Worm (Caenorhabditis elegans) whole organism, young adult: ENCODE results near the gene rnp-7.
A peak's percentile ranks its signal among the peaks of the same experiment; 100 is the strongest.

Source experiments
- B0019.2 ChIP-seq: fragments of 200-800 bp; sonication (Bioruptor generic); conservative IDR thresholded peaks from 2 replicates; pipeline ENCODE4 v1.3.6; 2022; ENCODE audit warnings: missing genetic modification reagents, missing genetic modification characterization, missing compliant biosample characterization
- B0035.1 ChIP-seq: sonication (generic microtip); optimal IDR thresholded peaks from 2 replicates; lab custom pipeline; 2016; ENCODE audit warnings: missing genetic modification characterization, mild to moderate bottlenecking, missing compliant biosample characterization, missing genotype, missing genetic modification reagents
- B0336.3 ChIP-seq: fragments of 200-800 bp; sonication (Bioruptor generic); IDR thresholded peaks from 2 replicates; pipeline ENCODE4 v1.3.6; 2022; ENCODE audit warnings: missing genetic modification characterization, missing compliant biosample characterization
- D2030.7 ChIP-seq: fragments of 200-800 bp; sonication (Bioruptor generic); IDR thresholded peaks from 2 replicates; pipeline ENCODE4 v1.3.6; 2022; ENCODE audit warnings: missing genetic modification reagents, missing genetic modification characterization, missing compliant biosample characterization
- F23B12.7 ChIP-seq: sonication (generic microtip); optimal IDR thresholded peaks from 2 replicates; lab custom pipeline; 2017; ENCODE audit warnings: missing genetic modification characterization, mild to moderate bottlenecking, missing compliant biosample characterization, antibody characterized with exemption, moderate library complexity; ENCODE audit not compliant: insufficient read depth
- F57C9.4 ChIP-seq: sonication (generic microtip); optimal IDR thresholded peaks from 2 replicates; lab custom pipeline; 2017; ENCODE audit warnings: mild to moderate bottlenecking, missing genetic modification characterization, missing compliant biosample characterization
- Y56A3A.18 ChIP-seq: fragments of 200-800 bp; sonication (Bioruptor generic); IDR thresholded peaks from 2 replicates; pipeline ENCODE4 v1.3.6; 2022; ENCODE audit warnings: missing genetic modification reagents, missing genetic modification characterization, missing compliant biosample characterization
- Y79H2A.3 ChIP-seq: fragments of 200-800 bp; sonication (Bioruptor generic); conservative IDR thresholded peaks from 2 replicates; pipeline ENCODE4 v1.3.6; 2022; ENCODE audit warnings: missing genetic modification reagents, missing genetic modification characterization, missing compliant biosample characterization
- aptf-3 ChIP-seq: fragments of 200-800 bp; sonication (Bioruptor generic); IDR thresholded peaks from 2 replicates; pipeline ENCODE4 v1.3.6; 2022; ENCODE audit warnings: missing genetic modification characterization, missing compliant biosample characterization
- atf-7 ChIP-seq: sonication (generic microtip); optimal IDR thresholded peaks from 2 replicates; lab custom pipeline; 2017; ENCODE audit warnings: mild to moderate bottlenecking, missing genetic modification characterization, missing compliant biosample characterization
- attf-3 ChIP-seq: fragments of 200-800 bp; sonication (Bioruptor generic); conservative IDR thresholded peaks from 2 replicates; pipeline ENCODE4 v1.3.6; 2022; ENCODE audit warnings: missing genetic modification reagents, missing genetic modification characterization, missing compliant biosample characterization
- attf-6 ChIP-seq: fragments of 200-800 bp; sonication (Bioruptor generic); IDR thresholded peaks from 2 replicates; pipeline ENCODE4 v1.3.6; 2022; ENCODE audit warnings: missing genetic modification reagents, missing genetic modification characterization, missing compliant biosample characterization
- bed-2 ChIP-seq: fragments of 200-800 bp; sonication (Bioruptor generic); IDR thresholded peaks from 2 replicates; pipeline ENCODE4 v1.3.6; 2022; ENCODE audit warnings: missing genetic modification reagents, missing genetic modification characterization, missing compliant biosample characterization
- ceh-27 ChIP-seq: fragments of 200-800 bp; sonication (Bioruptor generic); optimal IDR thresholded peaks from 2 replicates; lab custom pipeline; 2018; ENCODE audit warnings: mild to moderate bottlenecking, missing genetic modification characterization, moderate library complexity, missing compliant biosample characterization
- ceh-79 ChIP-seq: sonication (generic microtip); optimal IDR thresholded peaks from 2 replicates; lab custom pipeline; 2017; ENCODE audit warnings: mild to moderate bottlenecking, missing genetic modification characterization, missing compliant biosample characterization
- ceh-91 ChIP-seq: fragments of 200-800 bp; sonication (Bioruptor generic); IDR thresholded peaks from 2 replicates; pipeline ENCODE4 v1.3.6; 2022; ENCODE audit warnings: missing genetic modification reagents, missing genetic modification characterization, missing compliant biosample characterization
- dox-1 ChIP-seq: fragments of 200-800 bp; sonication (Bioruptor generic); IDR thresholded peaks from 2 replicates; pipeline ENCODE4 v1.3.6; 2022; ENCODE audit warnings: missing genetic modification reagents, missing genetic modification characterization, missing compliant biosample characterization
- dpl-1 ChIP-seq: fragments of 150-350 bp; optimal IDR thresholded peaks from 2 replicates; lab custom pipeline; 2014; ENCODE audit warnings: missing biosample characterization, missing genetic modification reagents, missing genetic modification characterization
- him-1 ChIP-seq: sonication (generic microtip); optimal IDR thresholded peaks from 2 replicates; lab custom pipeline; 2016; ENCODE audit warnings: missing genotype, missing genetic modification reagents, missing genetic modification characterization, missing compliant biosample characterization
- hlh-12 ChIP-seq: sonication (generic microtip); optimal IDR thresholded peaks from 2 replicates; lab custom pipeline; 2016; ENCODE audit warnings: missing genetic modification characterization, missing compliant biosample characterization
- hlh-26 ChIP-seq: fragments of 200-800 bp; sonication (Bioruptor generic); conservative IDR thresholded peaks from 2 replicates; pipeline ENCODE4 v1.3.6; 2022; ENCODE audit warnings: missing genetic modification reagents, missing genetic modification characterization, missing compliant biosample characterization
- hmg-1.2 ChIP-seq: fragments of 200-800 bp; sonication (Bioruptor generic); IDR thresholded peaks from 2 replicates; pipeline ENCODE4 v1.3.6; 2022; ENCODE audit warnings: missing genetic modification reagents, missing genetic modification characterization, missing compliant biosample characterization
- lag-1 ChIP-seq: fragments of 200-800 bp; sonication (Bioruptor generic); IDR thresholded peaks from 2 replicates; pipeline ENCODE4 v1.3.6; 2022; ENCODE audit warnings: missing genetic modification reagents, missing genetic modification characterization, missing compliant biosample characterization
- let-526 ChIP-seq: fragments of 200-800 bp; sonication (Bioruptor generic); IDR thresholded peaks from 2 replicates; pipeline ENCODE4 v1.3.6; 2022; ENCODE audit warnings: missing genetic modification reagents, missing genetic modification characterization, missing compliant biosample characterization
- lin-26 ChIP-seq: fragments of 200-800 bp; sonication (Bioruptor generic); IDR thresholded peaks from 2 replicates; pipeline ENCODE4 v1.3.6; 2022; ENCODE audit warnings: missing genetic modification reagents, missing genetic modification characterization, missing compliant biosample characterization
- lin-40 ChIP-seq: sonication (generic microtip); optimal IDR thresholded peaks from 2 replicates; lab custom pipeline; 2016; ENCODE audit warnings: missing genetic modification characterization, mild to moderate bottlenecking, missing compliant biosample characterization, missing genotype, missing genetic modification reagents
- madf-10 ChIP-seq: sonication (generic microtip); optimal IDR thresholded peaks from 2 replicates; lab custom pipeline; 2016; ENCODE audit warnings: mild to moderate bottlenecking, missing genetic modification characterization, missing compliant biosample characterization
- madf-3 ChIP-seq: fragments of 200-800 bp; sonication (Bioruptor generic); IDR thresholded peaks from 2 replicates; pipeline ENCODE4 v1.3.6; 2022; ENCODE audit warnings: missing genetic modification reagents, missing genetic modification characterization, missing compliant biosample characterization
- madf-8 ChIP-seq: fragments of 200-800 bp; sonication (Bioruptor generic); conservative IDR thresholded peaks from 2 replicates; pipeline ENCODE4 v1.3.6; 2022; ENCODE audit warnings: missing genetic modification reagents, missing genetic modification characterization, missing compliant biosample characterization
- mcd-1 ChIP-seq: fragments of 200-800 bp; sonication (Bioruptor generic); IDR thresholded peaks from 2 replicates; pipeline ENCODE4 v1.3.6; 2022; ENCODE audit warnings: missing genetic modification reagents, missing genetic modification characterization, missing compliant biosample characterization
- mxl-1 ChIP-seq: sonication (generic microtip); optimal IDR thresholded peaks from 2 replicates; lab custom pipeline; 2016; ENCODE audit warnings: missing genetic modification characterization, missing compliant biosample characterization
- nfya-1 ChIP-seq: sonication (generic microtip); optimal IDR thresholded peaks from 2 replicates; lab custom pipeline; 2017; ENCODE audit warnings: antibody characterized with exemption, missing compliant biosample characterization, missing genetic modification characterization, borderline replicate concordance; ENCODE audit not compliant: insufficient read depth
- nfya-2 ChIP-seq: fragments of 200-800 bp; sonication (Bioruptor generic); IDR thresholded peaks from 2 replicates; pipeline ENCODE4 v1.3.6; 2022; ENCODE audit warnings: missing genetic modification reagents, missing genetic modification characterization, missing compliant biosample characterization
- nfyb-1 ChIP-seq: fragments of 200-800 bp; sonication (Bioruptor generic); IDR thresholded peaks from 2 replicates; pipeline ENCODE4 v1.3.6; 2022; ENCODE audit warnings: missing genetic modification reagents, missing genetic modification characterization, missing compliant biosample characterization
- nhr-179 ChIP-seq: sonication (generic microtip); optimal IDR thresholded peaks from 2 replicates; lab custom pipeline; 2016; ENCODE audit warnings: mild to moderate bottlenecking, missing genetic modification characterization, missing compliant biosample characterization
- nhr-80 ChIP-seq: sonication (generic microtip); optimal IDR thresholded peaks from 2 replicates; lab custom pipeline; 2016; ENCODE audit warnings: missing genetic modification characterization, missing compliant biosample characterization
- nhr-90 ChIP-seq: sonication (generic microtip); optimal IDR thresholded peaks from 2 replicates; lab custom pipeline; 2016; ENCODE audit warnings: missing genotype, mild to moderate bottlenecking, missing genetic modification characterization, missing compliant biosample characterization
- repo-1 ChIP-seq: sonication (generic microtip); optimal IDR thresholded peaks from 2 replicates; lab custom pipeline; 2017; ENCODE audit warnings: mild to moderate bottlenecking, missing genetic modification characterization, missing compliant biosample characterization
- snpc-1.1 ChIP-seq: sonication (generic microtip); optimal IDR thresholded peaks from 2 replicates; lab custom pipeline; 2017; ENCODE audit warnings: missing genetic modification characterization, mild to moderate bottlenecking, missing compliant biosample characterization, antibody characterized with exemption, moderate library complexity, missing genotype, missing genetic modification reagents; ENCODE audit not compliant: insufficient read depth
- snpc-3.4 ChIP-seq: sonication (generic microtip); optimal IDR thresholded peaks from 2 replicates; lab custom pipeline; 2017; ENCODE audit warnings: missing genetic modification characterization, mild to moderate bottlenecking, missing compliant biosample characterization, antibody characterized with exemption, moderate library complexity, missing genotype, missing genetic modification reagents
- sptf-2 ChIP-seq: fragments of 200-800 bp; sonication (Bioruptor generic); optimal IDR thresholded peaks from 2 replicates; lab custom pipeline; 2018; ENCODE audit warnings: mild to moderate bottlenecking, missing genetic modification characterization, missing compliant biosample characterization
- tbp1 ChIP-seq: fragments of 200-800 bp; sonication (Bioruptor generic); optimal IDR thresholded peaks from 2 replicates; lab custom pipeline; 2018; ENCODE audit warnings: mild to moderate bottlenecking, missing genetic modification characterization, missing compliant biosample characterization
- zim-3 ChIP-seq: sonication (generic microtip); optimal IDR thresholded peaks from 2 replicates; lab custom pipeline; 2017; ENCODE audit warnings: mild to moderate bottlenecking, missing genetic modification characterization, moderate library complexity, missing compliant biosample characterization
- ztf-18 ChIP-seq: sonication (generic microtip); optimal IDR thresholded peaks from 2 replicates; lab custom pipeline; 2016; ENCODE audit warnings: missing genotype, mild to moderate bottlenecking, missing genetic modification characterization, missing compliant biosample characterization
- ztf-26 ChIP-seq: sonication (generic microtip); optimal IDR thresholded peaks from 2 replicates; lab custom pipeline; 2017; ENCODE audit warnings: missing genetic modification characterization, missing compliant biosample characterization

The rnp-7 gene

DNA sequence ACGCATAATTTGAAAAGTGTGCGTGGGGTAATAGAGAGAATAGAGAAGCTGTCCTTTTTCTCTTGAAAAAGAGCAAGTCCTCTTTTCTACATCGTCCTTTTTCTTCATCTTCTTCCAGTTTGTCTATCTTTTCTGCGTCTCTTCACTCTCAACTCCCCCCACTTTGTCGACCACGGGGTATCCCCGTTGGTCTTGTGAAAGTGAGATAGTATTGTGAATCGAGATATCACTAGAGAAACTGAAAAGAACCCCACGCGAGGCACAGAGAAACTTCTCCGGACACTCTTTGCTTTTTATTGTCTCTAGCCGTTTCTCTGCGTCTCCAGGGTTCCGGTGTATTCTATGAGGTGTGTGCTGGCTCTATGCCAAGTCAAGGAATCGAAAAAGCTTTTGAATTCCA, 5.3 kb downstream of the rnp-7 start (continued):
- peak; percentile 94 for TF ChIP-seq atf-7
- peak; percentile 89 for TF ChIP-seq lin-40 (tag; lab: Kevin White, UChicago)
- 0 out of 2 replicates have a peak, but pooled peaks have one; percentile 50 for TF ChIP-seq Y56A3A.18 (GFP tag; lab: Robert Waterston, UW)
- no peak for TF ChIP-seq nfya-1 (tag; lab: Kevin White, UChicago)

DNA sequence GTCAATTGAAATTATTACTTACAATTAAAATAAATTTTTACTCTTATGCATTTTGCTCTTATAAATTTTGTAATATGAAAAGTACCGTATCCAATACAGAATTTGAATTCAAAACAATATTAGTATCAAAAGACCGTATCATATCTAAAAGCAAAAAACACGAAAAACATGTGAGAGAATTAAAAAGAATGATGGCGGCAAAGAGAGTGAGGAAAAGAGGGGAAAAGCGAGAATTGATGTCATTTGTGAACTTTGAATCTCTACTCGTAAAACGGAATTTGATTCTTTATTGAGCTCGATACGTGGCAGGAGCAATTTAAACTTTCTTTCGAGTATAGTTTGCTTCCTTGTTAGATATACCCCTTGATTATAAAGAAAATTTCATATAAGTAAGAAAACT, 6.4 kb downstream of the rnp-7 start:
- TF ChIP-seq Y79H2A.3: no peak
- TF ChIP-seq hmg-1.2: peak; percentile 4; the same call in 1 of the 2 replicates
- no peak for TF ChIP-seq madf-3
- TF ChIP-seq zim-3: no peak
- no peak for TF ChIP-seq let-526 (GFP tag; lab: Robert Waterston, UW)
- TF ChIP-seq nfya-2 (GFP tag; lab: Robert Waterston, UW): no peak
- no peak for TF ChIP-seq snpc-1.1 (tag; lab: Kevin White, UChicago)
- TF ChIP-seq lin-26: 0 out of 2 replicates have a peak, but pooled peaks have one; percentile 23
- TF ChIP-seq tbp1 (GFP tag; lab: Kevin White, UChicago): no peak

DNA sequence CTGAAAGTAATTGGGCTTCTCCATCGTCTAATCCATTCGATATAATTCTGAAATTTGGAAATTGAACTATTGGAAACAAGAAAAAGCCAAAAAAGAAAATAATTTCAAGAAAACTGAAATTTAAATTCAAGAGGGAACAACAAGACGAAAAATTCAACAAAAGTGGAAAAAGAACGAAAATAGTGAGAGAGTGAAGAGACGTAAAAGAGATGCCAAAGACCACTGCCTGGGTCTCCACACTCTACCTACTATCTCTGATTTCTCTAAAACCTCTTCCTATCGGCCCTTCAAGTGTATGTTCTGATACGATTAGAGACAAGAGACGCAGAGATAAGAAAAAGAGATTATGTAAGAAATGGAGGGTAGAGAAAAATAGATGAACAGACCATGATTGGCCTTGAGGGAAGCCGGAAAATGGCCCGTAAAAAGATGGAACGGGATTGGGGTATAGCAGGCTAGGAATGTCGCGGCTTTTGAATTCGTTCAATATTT, 7.2 kb downstream of the rnp-7 start, which contains the start of gene ogt-1:
Gene ogt-1, minus strand, starts transcription at position 51 of the 492 bp plus-strand sequence.
- no peak for TF ChIP-seq let-526 (GFP tag; lab: Robert Waterston, UW)
- TF ChIP-seq D2030.7 (GFP tag; lab: Robert Waterston, UW): no peak
- TF ChIP-seq B0336.3 (GFP tag; lab: Robert Waterston, UW): 0 out of 2 replicates have a peak, but pooled peaks have one; percentile 38
- TF ChIP-seq bed-2: no peak
- no peak for TF ChIP-seq F23B12.7 (tag; lab: Kevin White, UChicago)
- peak; percentile 57 for TF ChIP-seq nfyb-1
- peak; percentile 52 for TF ChIP-seq tbp1 (GFP tag; lab: Kevin White, UChicago)
- TF ChIP-seq nhr-90 (tag; lab: Kevin White, UChicago): no peak
- peak; percentile 59 for TF ChIP-seq ztf-26 (tag; lab: Kevin White, UChicago)
- no peak for TF ChIP-seq sptf-2 (GFP tag; lab: Kevin White, UChicago)
- no peak for TF ChIP-seq aptf-3 (GFP tag; lab: Robert Waterston, UW)
- TF ChIP-seq B0019.2 (GFP tag; lab: Robert Waterston, UW): no peak
- TF ChIP-seq him-1 (tag; lab: Kevin White, UChicago): no peak
- TF ChIP-seq repo-1 (tag; lab: Kevin White, UChicago): peak; percentile 4
- no peak for TF ChIP-seq B0035.1 (tag; lab: Kevin White, UChicago)
- TF ChIP-seq ceh-79 (tag; lab: Kevin White, UChicago): no peak
- TF ChIP-seq zim-3: no peak
- no peak for TF ChIP-seq mxl-1 (tag; lab: Kevin White, UChicago)
- TF ChIP-seq mcd-1 (GFP tag; lab: Robert Waterston, UW): peak; percentile 43
- no peak for TF ChIP-seq madf-8 (GFP tag; lab: Robert Waterston, UW)
- TF ChIP-seq F57C9.4 (tag; lab: Kevin White, UChicago): no peak
- peak; percentile 76 for TF ChIP-seq ceh-27 (GFP tag; lab: Kevin White, UChicago)
- TF ChIP-seq madf-10 (tag; lab: Kevin White, UChicago): peak; percentile 5
- no peak for TF ChIP-seq ztf-18 (tag; lab: Kevin White, UChicago)
- peak; percentile 65 for TF ChIP-seq dox-1
- peak; percentile 4 for TF ChIP-seq nhr-80 (tag; lab: Kevin White, UChicago)
- TF ChIP-seq lag-1 (GFP tag; lab: Robert Waterston, UW): no peak
- peak; percentile 64 for TF ChIP-seq snpc-3.4 (tag; lab: Kevin White, UChicago)
- no peak for TF ChIP-seq Y79H2A.3
- TF ChIP-seq Y56A3A.18 (GFP tag; lab: Robert Waterston, UW): no peak
- no peak for TF ChIP-seq attf-3 (GFP tag; lab: Robert Waterston, UW)
- no peak for TF ChIP-seq lin-26
- TF ChIP-seq ceh-91 (GFP tag; lab: Robert Waterston, UW): no peak
- TF ChIP-seq hlh-12: no peak
- TF ChIP-seq hlh-26 (GFP tag; lab: Robert Waterston, UW): no peak
- TF ChIP-seq attf-6 (GFP tag; lab: Robert Waterston, UW): no peak
- no peak for TF ChIP-seq dpl-1
- TF ChIP-seq nhr-179 (tag; lab: Kevin White, UChicago): no peak
